Fruit fly (Drosophila melanogaster): ENCODE measurements around the gene CG14442.

The CG14442 gene

dm6 chrX:6696467-6696866 lies 1.7 kb upstream of the CG14442 start:
- TF ChIP-seq Mnt (GFP tag; optimal IDR thresholded peaks at IDR 0.05) (peak; percentile 44), kay (GFP tag; ENCODE audit: borderline replicate concordance) (no peak), CG5204 (GFP tag; optimal IDR thresholded peaks at IDR 0.05) (peak; percentile 70), Crg-1 (GFP tag; optimal IDR thresholded peaks at IDR 0.05) (peak; percentile 38), bab1 (GFP tag; optimal IDR thresholded peaks at IDR 0.05) (peak; percentile 20), CG1620 (GFP tag; optimal IDR thresholded peaks at IDR 0.05) (no peak), Hr96 (GFP tag; optimal IDR thresholded peaks at IDR 0.05) (no peak), Clk (GFP tag; optimal IDR thresholded peaks at IDR 0.05) (peak; percentile 27), cic (GFP tag; optimal IDR thresholded peaks at IDR 0.05) (no peak), cnc (optimal IDR thresholded peaks at IDR 0.05) (no peak), CG7101 (tag; optimal IDR thresholded peaks at IDR 0.05) (peak; percentile 70), ovo (GFP tag; optimal IDR thresholded peaks at IDR 0.05) (peak; percentile 14), CG14711 (tag; optimal IDR thresholded peaks at IDR 0.05) (peak; percentile 45), CG11617 (GFP tag; optimal IDR thresholded peaks at IDR 0.05) (peak; percentile 63), toe (GFP tag; optimal IDR thresholded peaks at IDR 0.05) (peak; percentile 60), tj (GFP tag; optimal IDR thresholded peaks at IDR 0.05) (peak; percentile 40), pad (GFP tag; optimal IDR thresholded peaks at IDR 0.05) (no peak), CG7045 (GFP tag; optimal IDR thresholded peaks at IDR 0.05) (peak; percentile 57), CG33017 (tag; optimal IDR thresholded peaks at IDR 0.05) (peak; percentile 60), CG12768 (GFP tag; optimal IDR thresholded peaks at IDR 0.05) (peak; percentile 68)

dm6 chrX:6694105-6694788 lies 560 bp downstream of the CG14442 start:
- peak; percentile 81 for TF ChIP-seq cic (GFP tag; optimal IDR thresholded peaks at IDR 0.05)
- no peak for TF ChIP-seq Clk (GFP tag; optimal IDR thresholded peaks at IDR 0.05)
- TF ChIP-seq CG14711 (tag; optimal IDR thresholded peaks at IDR 0.05), result no peak
- peak; percentile 32 for TF ChIP-seq bab1 (GFP tag; optimal IDR thresholded peaks at IDR 0.05)
- TF ChIP-seq Mnt (GFP tag; optimal IDR thresholded peaks at IDR 0.05), result peak; percentile 41
- no peak for TF ChIP-seq toe (GFP tag; optimal IDR thresholded peaks at IDR 0.05)
- no peak for TF ChIP-seq pad (GFP tag; optimal IDR thresholded peaks at IDR 0.05)
- no peak for TF ChIP-seq CG12768 (GFP tag; optimal IDR thresholded peaks at IDR 0.05)
- no peak for TF ChIP-seq CG33017 (tag; optimal IDR thresholded peaks at IDR 0.05)
- peak; percentile 58 for TF ChIP-seq tj (GFP tag; optimal IDR thresholded peaks at IDR 0.05)

- no peak for TF ChIP-seq kay (GFP tag; ENCODE audit: borderline replicate concordance)
- TF ChIP-seq Mnt (GFP tag; optimal IDR thresholded peaks at IDR 0.05), result peak; percentile 12
- no peak for TF ChIP-seq toe (GFP tag; optimal IDR thresholded peaks at IDR 0.05)
- TF ChIP-seq cic (GFP tag; optimal IDR thresholded peaks at IDR 0.05), result no peak
- no peak for TF ChIP-seq bab1 (GFP tag; optimal IDR thresholded peaks at IDR 0.05)
- no peak for TF ChIP-seq CG14711 (tag; optimal IDR thresholded peaks at IDR 0.05)
- peak; percentile 8 for TF ChIP-seq tj (GFP tag; optimal IDR thresholded peaks at IDR 0.05)
- TF ChIP-seq CG7045 (GFP tag; optimal IDR thresholded peaks at IDR 0.05), result no peak
- TF ChIP-seq pad (GFP tag; optimal IDR thresholded peaks at IDR 0.05), result peak; percentile 4
- TF ChIP-seq CG1620 (GFP tag; optimal IDR thresholded peaks at IDR 0.05), result peak; percentile 31
- TF ChIP-seq CG5204 (GFP tag; optimal IDR thresholded peaks at IDR 0.05), result no peak
- TF ChIP-seq ovo (GFP tag; optimal IDR thresholded peaks at IDR 0.05), result no peak
- TF ChIP-seq CG11617 (GFP tag; optimal IDR thresholded peaks at IDR 0.05), result peak; percentile 19
Observed at dm6 chrX:6688620-6689400, 6.0 kb downstream of the CG14442 start, which contains the start of gene CG3184. TSS of gene CG3184 (minus strand) at chrX:6688774.

- no peak for TF ChIP-seq Hr96 (GFP tag; optimal IDR thresholded peaks at IDR 0.05)
- no peak for TF ChIP-seq Mnt (GFP tag; optimal IDR thresholded peaks at IDR 0.05)
- TF ChIP-seq cnc (optimal IDR thresholded peaks at IDR 0.05), result no peak
- no peak for TF ChIP-seq Crg-1 (GFP tag; optimal IDR thresholded peaks at IDR 0.05)
- no peak for TF ChIP-seq CG1620 (GFP tag; optimal IDR thresholded peaks at IDR 0.05)
- TF ChIP-seq pad (GFP tag; optimal IDR thresholded peaks at IDR 0.05), result no peak
- TF ChIP-seq CG7045 (GFP tag; optimal IDR thresholded peaks at IDR 0.05), result no peak
- TF ChIP-seq CG14711 (tag; optimal IDR thresholded peaks at IDR 0.05), result no peak
- TF ChIP-seq bab1 (GFP tag; optimal IDR thresholded peaks at IDR 0.05), result no peak
- no peak for TF ChIP-seq toe (GFP tag; optimal IDR thresholded peaks at IDR 0.05)
- TF ChIP-seq cic (GFP tag; optimal IDR thresholded peaks at IDR 0.05), result no peak
- no peak for TF ChIP-seq CG5204 (GFP tag; optimal IDR thresholded peaks at IDR 0.05)
- no peak for TF ChIP-seq CG7101 (tag; optimal IDR thresholded peaks at IDR 0.05)
- no peak for TF ChIP-seq Clk (GFP tag; optimal IDR thresholded peaks at IDR 0.05)
- no peak for TF ChIP-seq ovo (GFP tag; optimal IDR thresholded peaks at IDR 0.05)
- TF ChIP-seq CG33017 (tag; optimal IDR thresholded peaks at IDR 0.05), result no peak
- no peak for TF ChIP-seq CG11617 (GFP tag; optimal IDR thresholded peaks at IDR 0.05)
- TF ChIP-seq tj (GFP tag; optimal IDR thresholded peaks at IDR 0.05), result no peak
- TF ChIP-seq CG12768 (GFP tag; optimal IDR thresholded peaks at IDR 0.05), result no peak
Observed at dm6 chrX:6687267-6687666, 7.5 kb downstream of the CG14442 start, which contains the start of gene CG44303. TSS of gene CG44303 (minus strand) at chrX:6687420.

- TF ChIP-seq tj (GFP tag; optimal IDR thresholded peaks at IDR 0.05), result peak; percentile 38
- TF ChIP-seq bab1 (GFP tag; optimal IDR thresholded peaks at IDR 0.05), result peak; percentile 58
- TF ChIP-seq CG7101 (tag; optimal IDR thresholded peaks at IDR 0.05), result peak; percentile 19
- no peak for TF ChIP-seq CG33017 (tag; optimal IDR thresholded peaks at IDR 0.05)
- TF ChIP-seq CG7045 (GFP tag; optimal IDR thresholded peaks at IDR 0.05), result no peak
- TF ChIP-seq cnc (optimal IDR thresholded peaks at IDR 0.05), result no peak
- TF ChIP-seq kay (GFP tag; ENCODE audit: borderline replicate concordance), result no peak
- no peak for TF ChIP-seq pad (GFP tag; optimal IDR thresholded peaks at IDR 0.05)
- no peak for TF ChIP-seq Hr96 (GFP tag; optimal IDR thresholded peaks at IDR 0.05)
- no peak for TF ChIP-seq CG12768 (GFP tag; optimal IDR thresholded peaks at IDR 0.05)
- no peak for TF ChIP-seq toe (GFP tag; optimal IDR thresholded peaks at IDR 0.05)
- no peak for TF ChIP-seq ovo (GFP tag; optimal IDR thresholded peaks at IDR 0.05)
- no peak for TF ChIP-seq CG5204 (GFP tag; optimal IDR thresholded peaks at IDR 0.05)
- TF ChIP-seq Mnt (GFP tag; optimal IDR thresholded peaks at IDR 0.05), result peak; percentile 73
- no peak for TF ChIP-seq CG14711 (tag; optimal IDR thresholded peaks at IDR 0.05)
- no peak for TF ChIP-seq Clk (GFP tag; optimal IDR thresholded peaks at IDR 0.05)
- no peak for TF ChIP-seq CG11617 (GFP tag; optimal IDR thresholded peaks at IDR 0.05)
- no peak for TF ChIP-seq CG1620 (GFP tag; optimal IDR thresholded peaks at IDR 0.05)
- no peak for TF ChIP-seq Crg-1 (GFP tag; optimal IDR thresholded peaks at IDR 0.05)
- TF ChIP-seq cic (GFP tag; optimal IDR thresholded peaks at IDR 0.05), result peak; percentile 3
Observed at dm6 chrX:6683635-6684499, 10.9 kb downstream of the CG14442 start, which contains the start of gene Pink1. TSS of gene Pink1 (plus strand) at chrX:6683798.

Measured in whole organism, adult.